Worm (Caenorhabditis elegans): ENCODE results near the gene his-3.

The his-3 gene

DNA sequence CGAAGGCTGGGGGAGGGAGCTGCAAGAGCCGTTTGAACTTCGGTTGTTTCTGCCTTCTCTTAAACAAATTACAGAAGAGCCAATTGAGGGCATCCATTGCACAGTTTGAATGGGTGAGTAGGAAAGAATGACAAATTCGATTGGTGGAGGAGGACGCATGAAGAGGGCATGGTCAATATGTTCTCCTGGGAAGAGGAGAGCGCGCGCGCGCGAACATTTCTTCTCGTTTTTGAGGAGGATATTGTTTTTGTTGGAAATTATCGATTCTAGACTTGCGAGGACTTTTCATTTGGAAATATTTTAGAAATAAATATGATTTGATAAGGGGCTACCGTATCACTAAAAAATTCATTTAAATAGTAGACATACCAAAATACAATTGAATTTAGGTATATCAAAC, 9.0 kb upstream of the his-3 start, which contains the start of gene T10C6.7:
T10C6.7 (minus strand) TSS at position 143 of the 400 bp plus-strand sequence.
- TF ChIP-seq sox-2 (GFP tag; IDR thresholded peaks at IDR 0.05) (no peak), ceh-24 (tag; optimal IDR thresholded peaks at IDR 0.05) (no peak)

DNA sequence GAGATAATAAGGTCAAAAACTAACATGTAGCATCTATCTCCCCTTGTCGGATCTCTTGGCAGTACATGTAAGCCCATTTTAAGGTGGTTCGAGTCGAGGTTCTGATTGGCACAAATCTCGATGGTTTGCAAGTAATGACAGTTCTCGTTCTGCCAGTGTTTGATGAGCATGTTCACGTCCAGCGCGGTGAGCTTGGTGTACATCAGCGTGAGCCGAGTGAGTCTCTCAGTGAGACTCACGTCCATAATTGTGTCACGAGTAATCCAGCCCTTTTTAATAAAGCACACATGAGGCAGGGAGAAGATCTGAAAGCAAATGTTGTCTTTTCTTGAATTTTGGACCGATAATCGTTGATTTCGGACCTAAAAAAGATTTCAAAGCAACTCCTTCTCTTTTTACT, 7.8 kb upstream of the his-3 start, which contains the start of gene T10C6.16:
T10C6.16 (minus strand) TSS at position 245 of the 400 bp plus-strand sequence.
- TF ChIP-seq lim-6 (tag; optimal IDR thresholded peaks at IDR 0.05) (no peak), ceh-6 (GFP tag; optimal IDR thresholded peaks at IDR 0.05) (no peak), hlh-6 (tag; optimal IDR thresholded peaks at IDR 0.05) (no peak), pros-1 (tag; optimal IDR thresholded peaks at IDR 0.05) (no peak), ceh-34 (tag; optimal IDR thresholded peaks at IDR 0.05) (no peak), ceh-45 (GFP tag; IDR thresholded peaks at IDR 0.05) (no peak), ceh-9 (tag; optimal IDR thresholded peaks at IDR 0.05) (no peak), pha-2 (tag; optimal IDR thresholded peaks at IDR 0.05) (no peak), hlh-8 (tag; optimal IDR thresholded peaks at IDR 0.05) (no peak), che-1 (tag; optimal IDR thresholded peaks at IDR 0.05) (no peak), tbx-2 (tag; optimal IDR thresholded peaks at IDR 0.05) (no peak), ceh-2 (tag; optimal IDR thresholded peaks at IDR 0.05) (no peak), C08G9.2 (tag; optimal IDR thresholded peaks at IDR 0.05) (no peak), fkh-6 (tag; optimal IDR thresholded peaks at IDR 0.05) (no peak), eyg-1 (tag; optimal IDR thresholded peaks at IDR 0.05) (no peak), ref-2 (tag; optimal IDR thresholded peaks at IDR 0.05) (no peak), sox-2 (GFP tag; IDR thresholded peaks at IDR 0.05) (no peak), zip-5 (tag; optimal IDR thresholded peaks at IDR 0.05) (no peak), unc-42 (tag; optimal IDR thresholded peaks at IDR 0.05) (no peak), ceh-22 (tag; optimal IDR thresholded peaks at IDR 0.05) (no peak)

DNA sequence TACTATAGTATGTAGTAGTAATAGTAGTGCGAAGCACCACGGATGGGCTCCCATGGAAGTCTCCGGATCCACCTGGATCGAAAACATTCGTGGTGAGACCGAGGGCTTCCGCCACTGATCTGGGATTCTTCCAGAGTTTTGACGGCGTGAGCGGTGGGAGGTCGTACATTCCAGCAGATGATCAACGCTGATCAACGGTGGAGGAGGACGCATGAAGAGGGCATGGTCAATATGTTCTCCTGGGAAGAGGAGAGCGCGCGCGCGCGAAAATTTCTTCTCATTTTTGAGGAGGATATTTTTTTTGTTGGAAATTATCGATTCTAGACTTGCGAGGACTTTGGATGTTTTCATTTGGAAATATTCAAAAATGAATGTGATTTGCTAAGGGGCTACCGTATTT, 7.1 kb upstream of the his-3 start:
- TF ChIP-seq hlh-30 (tag; optimal IDR thresholded peaks at IDR 0.05; ENCODE audit: insufficient read depth), result no peak
- no peak for TF ChIP-seq pag-3 (tag; optimal IDR thresholded peaks at IDR 0.05; ENCODE audit: borderline replicate concordance)
- TF ChIP-seq pha-4 (tag; optimal IDR thresholded peaks at IDR 0.05), result no peak
- TF ChIP-seq ref-2 (tag; optimal IDR thresholded peaks at IDR 0.05), result no peak
- no peak for TF ChIP-seq ceh-18 (tag; optimal IDR thresholded peaks at IDR 0.05)
- no peak for TF ChIP-seq elt-2 (tag; optimal IDR thresholded peaks at IDR 0.05)
- no peak for TF ChIP-seq nhr-232 (tag; optimal IDR thresholded peaks at IDR 0.05)
- no peak for TF ChIP-seq gmeb-2 (tag; optimal IDR thresholded peaks at IDR 0.05)
- TF ChIP-seq ztf-16 (tag; optimal IDR thresholded peaks at IDR 0.05), result no peak

DNA sequence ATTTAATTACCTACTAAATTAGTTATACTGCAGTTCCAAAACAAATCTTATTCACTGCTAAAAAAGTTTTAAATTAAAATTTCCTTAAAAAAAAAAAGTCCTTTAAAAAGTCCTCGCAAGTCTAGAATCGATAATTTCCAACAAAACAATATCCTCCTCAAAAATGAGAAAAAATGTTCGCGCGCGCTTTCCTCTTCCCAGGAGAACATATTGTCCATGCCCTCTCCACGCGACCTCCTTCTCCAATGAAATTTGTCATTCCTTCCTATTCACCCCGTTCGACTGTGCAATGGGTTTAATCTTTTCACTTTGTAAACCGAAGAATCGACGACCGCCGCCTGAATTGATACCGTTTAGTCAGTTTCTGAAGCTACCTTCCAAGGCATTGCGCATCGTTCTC, 4.4 kb upstream of the his-3 start, which contains the start of gene T10C6.10:
T10C6.10 (plus strand) TSS at position 248 of the 400 bp plus-strand sequence.
- TF ChIP-seq tbx-2 (tag; optimal IDR thresholded peaks at IDR 0.05), result no peak
- TF ChIP-seq T23F11.4 (GFP tag; optimal IDR thresholded peaks at IDR 0.05), result no peak
- TF ChIP-seq sdc-2 (tag; optimal IDR thresholded peaks at IDR 0.05), result no peak
- TF ChIP-seq ets-4 (tag; optimal IDR thresholded peaks at IDR 0.05), result no peak
- TF ChIP-seq ceh-34 (tag; optimal IDR thresholded peaks at IDR 0.05), result no peak
- TF ChIP-seq ama-1 (optimal IDR thresholded peaks at IDR 0.05), result no peak
- TF ChIP-seq ceh-19 (GFP tag; optimal IDR thresholded peaks at IDR 0.05), result no peak
- TF ChIP-seq ceh-24 (tag; optimal IDR thresholded peaks at IDR 0.05), result no peak

DNA sequence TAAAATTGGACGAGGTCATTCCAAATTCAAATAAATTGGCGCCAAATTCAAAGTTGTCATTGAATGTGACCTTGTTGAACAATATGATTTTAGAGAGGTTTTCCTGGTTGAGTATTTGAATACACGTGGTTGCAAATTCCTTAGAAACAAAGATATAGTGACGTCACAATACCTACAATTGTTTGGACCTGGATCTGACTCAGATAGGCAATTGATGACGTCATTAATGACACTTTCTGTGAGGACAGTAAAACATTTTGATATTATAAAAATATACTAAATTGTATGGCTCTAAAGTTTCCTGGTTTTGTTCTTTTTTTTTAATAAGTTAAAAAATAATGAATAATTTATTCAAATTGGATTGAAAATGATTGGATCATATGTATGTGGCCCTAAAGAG, 804 bp downstream of the his-3 start:
- TF ChIP-seq nhr-11 (tag; optimal IDR thresholded peaks at IDR 0.05), result no peak
- no peak for TF ChIP-seq ceh-48 (tag; optimal IDR thresholded peaks at IDR 0.05)
- TF ChIP-seq ceh-31 (tag; optimal IDR thresholded peaks at IDR 0.05), result no peak
- no peak for TF ChIP-seq ceh-22 (tag; optimal IDR thresholded peaks at IDR 0.05)
- no peak for TF ChIP-seq unc-42 (tag; optimal IDR thresholded peaks at IDR 0.05)

All from whole organism, late embryonic.